Worm (Caenorhabditis elegans) whole organism, midembryonic: ENCODE data around the gene rom-2.

Source experiments
- T22C8.4 ChIP-seq: fragments of 200-800 bp; sonication (Bioruptor generic); IDR thresholded peaks from 2 replicates; pipeline ENCODE4 v1.3.6; 2022; ENCODE audit warnings: missing genetic modification characterization, missing compliant biosample characterization
- cog-1 ChIP-seq: sonication (generic microtip); optimal IDR thresholded peaks from 2 replicates; lab custom pipeline; 2016; ENCODE audit warnings: missing genetic modification characterization, missing compliant biosample characterization
- flt-1 ChIP-seq: fragments of 200-800 bp; sonication (Bioruptor generic); IDR thresholded peaks from 2 replicates; pipeline ENCODE4 v1.3.6; 2022; ENCODE audit warnings: missing genetic modification characterization, missing compliant biosample characterization
- klf-2 ChIP-seq: fragments of 200-800 bp; sonication (Bioruptor generic); conservative IDR thresholded peaks from 2 replicates; pipeline ENCODE4 v1.3.6; 2022; ENCODE audit warnings: missing genetic modification reagents, missing genetic modification characterization, missing compliant biosample characterization
- med-1 ChIP-seq: sonication (generic microtip); optimal IDR thresholded peaks from 2 replicates; lab custom pipeline; 2017; ENCODE audit warnings: missing genetic modification characterization, mild to moderate bottlenecking, missing compliant biosample characterization, antibody characterized with exemption, missing genetic modification reagents; ENCODE audit not compliant: insufficient read depth
- ref-1 ChIP-seq: fragments of 200-800 bp; sonication (Bioruptor generic); conservative IDR thresholded peaks from 2 replicates; pipeline ENCODE4 v1.3.6; 2022; ENCODE audit warnings: missing genetic modification reagents, missing genetic modification characterization, missing compliant biosample characterization
- tab-1 ChIP-seq: fragments of 200-800 bp; sonication (Bioruptor generic); IDR thresholded peaks from 2 replicates; pipeline ENCODE4 v1.3.6; 2022; ENCODE audit warnings: missing genetic modification characterization, missing compliant biosample characterization
- ztf-23 ChIP-seq: fragments of 200-800 bp; sonication (Bioruptor generic); IDR thresholded peaks from 2 replicates; pipeline ENCODE4 v1.3.6; 2022; ENCODE audit warnings: missing genetic modification reagents, missing genetic modification characterization, missing compliant biosample characterization
- ztf-29 ChIP-seq: fragments of 200-800 bp; sonication (Bioruptor generic); IDR thresholded peaks from 2 replicates; pipeline ENCODE4 v1.3.6; 2022; ENCODE audit warnings: missing genetic modification reagents, missing genetic modification characterization, missing compliant biosample characterization

The rom-2 gene

ce11 chrIII:9629054-9629453 lies 33.6 kb upstream of the rom-2 start, which contains the start of gene tbg-1:
Gene tbg-1 (minus strand): TSS chrIII:9629154.
- TF ChIP-seq T22C8.4 (GFP tag; lab: Robert Waterston, UW): no peak
- no peak for TF ChIP-seq tab-1
- TF ChIP-seq ztf-23 (GFP tag; lab: Robert Waterston, UW): no peak
- no peak for TF ChIP-seq cog-1 (tag; lab: Kevin White, UChicago)
- TF ChIP-seq ztf-29 (GFP tag; lab: Robert Waterston, UW): no peak
- TF ChIP-seq ref-1 (GFP tag; lab: Robert Waterston, UW): no peak
- TF ChIP-seq med-1: no peak
- TF ChIP-seq klf-2: no peak
- TF ChIP-seq flt-1: no peak

- TF ChIP-seq ztf-29 (GFP tag; lab: Robert Waterston, UW): no peak
- TF ChIP-seq ztf-23 (GFP tag; lab: Robert Waterston, UW): no peak
- TF ChIP-seq med-1: no peak
- TF ChIP-seq klf-2: no peak
- no peak for TF ChIP-seq T22C8.4 (GFP tag; lab: Robert Waterston, UW)
- TF ChIP-seq cog-1 (tag; lab: Kevin White, UChicago): no peak
- no peak for TF ChIP-seq ref-1 (GFP tag; lab: Robert Waterston, UW)
- TF ChIP-seq flt-1: no peak
- no peak for TF ChIP-seq tab-1
These were observed 31.1 kb upstream of the rom-2 start for ce11 chrIII:9626602-9627001.

- no peak for TF ChIP-seq T22C8.4 (GFP tag; lab: Robert Waterston, UW)
- no peak for TF ChIP-seq flt-1
- TF ChIP-seq klf-2: no peak
- TF ChIP-seq ztf-23 (GFP tag; lab: Robert Waterston, UW): no peak
- no peak for TF ChIP-seq ref-1 (GFP tag; lab: Robert Waterston, UW)
- TF ChIP-seq tab-1: no peak
- TF ChIP-seq cog-1 (tag; lab: Kevin White, UChicago): no peak
- TF ChIP-seq med-1: no peak
- TF ChIP-seq ztf-29 (GFP tag; lab: Robert Waterston, UW): no peak
These were observed 28.0 kb upstream of the rom-2 start for ce11 chrIII:9623460-9623859.

- no peak for TF ChIP-seq ztf-23 (GFP tag; lab: Robert Waterston, UW)
- no peak for TF ChIP-seq klf-2
- TF ChIP-seq med-1: no peak
- no peak for TF ChIP-seq ref-1 (GFP tag; lab: Robert Waterston, UW)
- no peak for TF ChIP-seq ztf-29 (GFP tag; lab: Robert Waterston, UW)
- TF ChIP-seq tab-1: no peak
- no peak for TF ChIP-seq T22C8.4 (GFP tag; lab: Robert Waterston, UW)
- TF ChIP-seq cog-1 (tag; lab: Kevin White, UChicago): no peak
- TF ChIP-seq flt-1: no peak
These were observed 26.5 kb upstream of the rom-2 start for ce11 chrIII:9621840-9622525.

DNA sequence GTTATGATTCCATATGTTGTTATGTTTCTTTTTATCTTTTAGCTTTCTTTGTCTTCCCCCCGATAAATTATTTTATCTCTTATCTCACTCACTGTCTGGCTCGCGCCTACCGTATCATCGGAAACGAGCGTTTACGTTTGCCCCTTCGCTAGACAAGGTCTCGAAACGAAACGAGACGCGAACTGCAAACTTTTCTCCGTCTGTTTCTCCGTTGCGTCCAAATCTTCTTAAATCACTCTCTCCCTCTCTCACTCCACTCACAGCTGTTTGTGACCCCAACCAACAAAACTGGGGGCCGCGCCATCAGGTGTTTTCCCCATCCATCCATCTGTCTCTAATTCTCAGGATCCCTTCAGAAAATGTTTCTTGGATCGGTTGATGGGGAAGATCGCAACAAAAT lies 24.7 kb upstream of the rom-2 start:
- TF ChIP-seq klf-2: no peak
- TF ChIP-seq flt-1: no peak
- TF ChIP-seq ztf-23 (GFP tag; lab: Robert Waterston, UW): no peak
- no peak for TF ChIP-seq T22C8.4 (GFP tag; lab: Robert Waterston, UW)
- no peak for TF ChIP-seq ztf-29 (GFP tag; lab: Robert Waterston, UW)

ce11 chrIII:9619079-9619761 lies 23.8 kb upstream of the rom-2 start, which contains the start of gene hlh-11:
Gene hlh-11 (plus strand): TSS chrIII:9619711.
- TF ChIP-seq ztf-29 (GFP tag; lab: Robert Waterston, UW) (no peak), cog-1 (tag; lab: Kevin White, UChicago) (no peak), ztf-23 (GFP tag; lab: Robert Waterston, UW) (no peak; the same call in 1 of the 2 replicates), ref-1 (GFP tag; lab: Robert Waterston, UW) (no peak), tab-1 (no peak), klf-2 (0 out of 2 replicates have a peak, but pooled peaks have one; percentile 47), flt-1 (0 out of 2 replicates have a peak, but pooled peaks have one; percentile 8), T22C8.4 (GFP tag; lab: Robert Waterston, UW) (no peak)

- no peak for TF ChIP-seq klf-2
- TF ChIP-seq tab-1: no peak
- TF ChIP-seq ref-1 (GFP tag; lab: Robert Waterston, UW): no peak
- TF ChIP-seq med-1: no peak
- TF ChIP-seq ztf-29 (GFP tag; lab: Robert Waterston, UW): no peak
- no peak for TF ChIP-seq cog-1 (tag; lab: Kevin White, UChicago)
- TF ChIP-seq ztf-23 (GFP tag; lab: Robert Waterston, UW): no peak
- TF ChIP-seq T22C8.4 (GFP tag; lab: Robert Waterston, UW): no peak
- TF ChIP-seq flt-1: no peak
These were observed 22.3 kb upstream of the rom-2 start for ce11 chrIII:9617599-9618262.

ce11 chrIII:9616933-9617332 lies 21.5 kb upstream of the rom-2 start:
- TF ChIP-seq ztf-23 (GFP tag; lab: Robert Waterston, UW) (no peak), ztf-29 (GFP tag; lab: Robert Waterston, UW) (no peak), T22C8.4 (GFP tag; lab: Robert Waterston, UW) (no peak), klf-2 (no peak), flt-1 (no peak), med-1 (no peak), cog-1 (tag; lab: Kevin White, UChicago) (no peak), ref-1 (GFP tag; lab: Robert Waterston, UW) (no peak), tab-1 (no peak)

DNA sequence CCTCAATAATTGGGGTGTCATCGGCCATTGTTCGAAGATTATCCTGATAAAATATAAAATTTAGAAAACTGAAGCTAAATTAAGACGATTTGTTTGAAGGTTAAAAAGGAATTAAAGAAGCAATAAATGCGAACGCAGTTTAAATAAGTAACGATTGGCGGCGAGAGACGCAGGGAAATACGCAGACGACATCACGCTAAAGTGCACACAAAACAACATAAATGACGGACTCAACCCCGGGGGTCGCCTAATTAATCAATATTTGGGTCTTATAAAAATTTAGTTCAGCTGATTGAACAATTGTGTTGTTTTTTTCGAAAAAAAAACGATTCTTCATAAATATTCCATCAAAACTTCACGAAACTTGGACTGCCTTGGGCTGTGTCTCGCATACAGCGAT lies 21.0 kb upstream of the rom-2 start, which contains the start of gene hcp-3:
hcp-3 (minus strand) TSS at position 45 of the 400 bp plus-strand sequence.
- peak; percentile 85 for TF ChIP-seq T22C8.4 (GFP tag; lab: Robert Waterston, UW)
- no peak for TF ChIP-seq tab-1
